Worm (Caenorhabditis elegans) whole organism, mixed stage, embryonic: ENCODE data around the gene spig-9.

ENCODE experiments used
- elt-1 ChIP-seq: sonication (generic microtip); optimal IDR thresholded peaks from 2 replicates; lab custom pipeline; 2017; ENCODE audit warnings: missing genetic modification characterization, mild to moderate bottlenecking, missing compliant biosample characterization, antibody characterized with exemption, moderate library complexity, borderline replicate concordance; ENCODE audit not compliant: insufficient read depth
- flh-1 ChIP-seq: fragments of 200-800 bp; sonication (Bioruptor generic); optimal IDR thresholded peaks from 2 replicates; lab custom pipeline; 2018; ENCODE audit warnings: mild to moderate bottlenecking, missing genetic modification characterization, moderate library complexity, missing compliant biosample characterization
- nhr-12 ChIP-seq: fragments of 150-350 bp; optimal IDR thresholded peaks from 2 replicates; lab custom pipeline; 2014; ENCODE audit warnings: missing biosample characterization, missing genetic modification characterization
- snpc-4 ChIP-seq: fragments of 150-350 bp; optimal IDR thresholded peaks from 2 replicates; lab custom pipeline; 2014; ENCODE audit warnings: missing biosample characterization, missing genetic modification characterization

DNA sequence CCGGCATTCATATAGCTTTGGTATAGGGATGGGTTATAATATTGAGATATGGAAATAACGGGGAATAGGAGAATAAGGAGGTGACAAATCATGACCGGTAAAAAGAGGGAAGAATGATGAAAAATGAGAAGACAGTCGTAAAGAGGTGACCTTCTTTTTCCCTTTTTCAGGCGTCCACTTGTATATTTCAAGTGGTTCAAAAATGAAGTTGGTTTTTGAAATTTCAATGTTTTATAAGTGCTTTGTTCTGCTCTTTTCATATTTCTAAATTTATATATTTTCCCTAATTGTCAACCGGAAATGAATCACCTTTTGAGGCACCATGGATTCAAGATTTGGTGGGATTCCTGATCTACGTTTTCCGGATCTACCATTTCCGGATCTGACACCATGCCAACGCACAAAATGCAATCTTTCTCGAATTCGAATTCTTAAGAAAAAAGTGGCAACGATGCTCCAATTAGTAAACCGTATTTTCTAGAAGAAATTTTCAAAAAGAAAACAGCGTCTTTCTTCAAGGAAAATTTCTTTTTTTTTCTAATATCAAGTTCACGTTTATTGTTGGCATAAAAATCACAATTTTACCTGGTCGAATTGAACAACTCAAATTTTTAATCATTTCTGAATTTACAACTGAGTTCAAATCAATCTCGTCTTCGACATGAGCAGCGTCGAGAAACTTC is 22.0 kb downstream of the spig-9 start, which contains the start of the genes F53F4.2 and F53F4.18:
- TF ChIP-seq snpc-4 (tag; lab: Kevin White, UChicago): no peak
- TF ChIP-seq flh-1 (GFP tag; lab: Kevin White, UChicago): no peak
- TF ChIP-seq nhr-12 (tag; lab: Kevin White, UChicago): no peak
- no peak for TF ChIP-seq elt-1
